Worm (Caenorhabditis elegans) whole organism, late embryonic: Measurements from ENCODE around the gene F44E2.6.

Source experiments
- C38D4.7 ChIP-seq: fragments of 200-800 bp; sonication (Bioruptor generic); optimal IDR thresholded peaks from 2 replicates; lab custom pipeline; 2018; ENCODE audit warnings: mild to moderate bottlenecking, missing genetic modification characterization, moderate library complexity, missing compliant biosample characterization
- F13H6.1 ChIP-seq: sonication (generic microtip); optimal IDR thresholded peaks from 2 replicates; lab custom pipeline; 2016; ENCODE audit warnings: missing genetic modification characterization, missing compliant biosample characterization
- K02D7.2 ChIP-seq: sonication (generic microtip); optimal IDR thresholded peaks from 2 replicates; lab custom pipeline; 2017; ENCODE audit warnings: mild to moderate bottlenecking, missing genetic modification characterization, missing compliant biosample characterization
- T23F11.4 ChIP-seq: fragments of 200-800 bp; sonication (Bioruptor generic); optimal IDR thresholded peaks from 2 replicates; lab custom pipeline; 2018; ENCODE audit warnings: mild to moderate bottlenecking, missing genetic modification characterization, missing compliant biosample characterization
- ceh-14 ChIP-seq: sonication (generic microtip); optimal IDR thresholded peaks from 2 replicates; lab custom pipeline; 2016; ENCODE audit warnings: missing genotype, missing genetic modification characterization, missing compliant biosample characterization
- ceh-19 ChIP-seq: fragments of 200-800 bp; sonication (Bioruptor generic); optimal IDR thresholded peaks from 2 replicates; lab custom pipeline; 2018; ENCODE audit warnings: mild to moderate bottlenecking, missing genetic modification characterization, missing compliant biosample characterization
- ceh-30 ChIP-seq: fragments of 150-350 bp; optimal IDR thresholded peaks from 2 replicates; lab custom pipeline; 2014; ENCODE audit warnings: missing biosample characterization, missing genetic modification characterization
- ceh-31 ChIP-seq: sonication (generic microtip); optimal IDR thresholded peaks from 2 replicates; lab custom pipeline; 2016; ENCODE audit warnings: missing genetic modification characterization, missing compliant biosample characterization
- ceh-34 ChIP-seq: sonication (generic microtip); optimal IDR thresholded peaks from 2 replicates; lab custom pipeline; 2016; ENCODE audit warnings: mild to moderate bottlenecking, missing genetic modification characterization, missing compliant biosample characterization
- ceh-48 ChIP-seq: sonication (generic microtip); optimal IDR thresholded peaks from 2 replicates; lab custom pipeline; 2016; ENCODE audit warnings: missing genetic modification characterization, inconsistent platforms, missing compliant biosample characterization
- dve-1 ChIP-seq: sonication (generic microtip); optimal IDR thresholded peaks from 2 replicates; lab custom pipeline; 2017; ENCODE audit warnings: antibody characterized with exemption, mild to moderate bottlenecking, missing genetic modification characterization, missing compliant biosample characterization
- eyg-1 ChIP-seq: sonication (generic microtip); optimal IDR thresholded peaks from 2 replicates; lab custom pipeline; 2016; ENCODE audit warnings: missing genotype, missing genetic modification characterization, missing compliant biosample characterization
- fax-1 ChIP-seq: sonication (generic microtip); optimal IDR thresholded peaks from 2 replicates; lab custom pipeline; 2016; ENCODE audit warnings: missing genotype, missing genetic modification characterization, missing compliant biosample characterization
- fkh-10 ChIP-seq: fragments of 150-350 bp; optimal IDR thresholded peaks from 2 replicates; lab custom pipeline; 2014; ENCODE audit warnings: missing biosample characterization, missing genetic modification reagents, missing genetic modification characterization
- hlh-13 ChIP-seq: fragments of 200-800 bp; sonication (Bioruptor generic); optimal IDR thresholded peaks from 2 replicates; lab custom pipeline; 2018; ENCODE audit warnings: mild to moderate bottlenecking, missing genetic modification characterization, missing compliant biosample characterization
- hlh-30 ChIP-seq: sonication (generic microtip); optimal IDR thresholded peaks from 2 replicates; lab custom pipeline; 2017; ENCODE audit warnings: antibody characterized with exemption, missing genetic modification characterization, missing compliant biosample characterization; ENCODE audit not compliant: insufficient read depth
- hlh-6 ChIP-seq: sonication (generic microtip); optimal IDR thresholded peaks from 2 replicates; lab custom pipeline; 2016; ENCODE audit warnings: missing genotype, missing genetic modification characterization, missing compliant biosample characterization
- hlh-8 ChIP-seq: sonication (generic microtip); optimal IDR thresholded peaks from 2 replicates; lab custom pipeline; 2016; ENCODE audit warnings: missing genotype, missing genetic modification characterization, missing compliant biosample characterization
- lin-11 ChIP-seq: fragments of 200-800 bp; sonication (Bioruptor generic); optimal IDR thresholded peaks from 2 replicates; lab custom pipeline; 2018; ENCODE audit warnings: mild to moderate bottlenecking, missing genetic modification characterization, missing compliant biosample characterization
- madf-2 ChIP-seq: sonication (generic microtip); optimal IDR thresholded peaks from 2 replicates; lab custom pipeline; 2017; ENCODE audit warnings: missing genetic modification characterization, missing compliant biosample characterization
- nfya-1 ChIP-seq: sonication (generic microtip); optimal IDR thresholded peaks from 2 replicates; lab custom pipeline; 2017; ENCODE audit warnings: missing genetic modification characterization, mild to moderate bottlenecking, missing compliant biosample characterization, antibody characterized with exemption, moderate library complexity
- nhr-11 ChIP-seq: fragments of 150-350 bp; optimal IDR thresholded peaks from 2 replicates; lab custom pipeline; 2014; ENCODE audit warnings: missing biosample characterization, missing genetic modification characterization
- nhr-232 ChIP-seq: sonication (generic microtip); optimal IDR thresholded peaks from 2 replicates; lab custom pipeline; 2016; ENCODE audit warnings: missing genetic modification characterization, missing compliant biosample characterization
- odd-2 ChIP-seq: sonication (generic microtip); optimal IDR thresholded peaks from 2 replicates; lab custom pipeline; 2017; ENCODE audit warnings: antibody characterized with exemption, mild to moderate bottlenecking, missing genetic modification characterization, missing compliant biosample characterization
- pat-9 ChIP-seq: fragments of 200-800 bp; sonication (Bioruptor generic); optimal IDR thresholded peaks from 2 replicates; lab custom pipeline; 2018; ENCODE audit warnings: mild to moderate bottlenecking, missing genetic modification characterization, moderate library complexity, missing compliant biosample characterization
- pax-1 ChIP-seq: fragments of 150-350 bp; optimal IDR thresholded peaks from 2 replicates; lab custom pipeline; 2014; ENCODE audit warnings: missing biosample characterization, missing genetic modification characterization
- pros-1 ChIP-seq: fragments of 150-350 bp; optimal IDR thresholded peaks from 2 replicates; lab custom pipeline; 2014; ENCODE audit warnings: missing biosample characterization, missing genetic modification reagents, missing genetic modification characterization
- ref-2 ChIP-seq: sonication (generic microtip); optimal IDR thresholded peaks from 2 replicates; lab custom pipeline; 2016; ENCODE audit warnings: missing genetic modification characterization, missing compliant biosample characterization
- rnt-1 ChIP-seq: sonication (generic microtip); optimal IDR thresholded peaks from 2 replicates; lab custom pipeline; 2016; ENCODE audit warnings: missing genetic modification characterization, missing compliant biosample characterization
- sox-2 ChIP-seq: fragments of 200-800 bp; sonication (Bioruptor generic); IDR thresholded peaks from 2 replicates; pipeline ENCODE4 v1.3.6; 2022; ENCODE audit warnings: missing genetic modification reagents, missing genetic modification characterization, missing compliant biosample characterization
- tbx-2 ChIP-seq: sonication (generic microtip); optimal IDR thresholded peaks from 2 replicates; lab custom pipeline; 2016; ENCODE audit warnings: missing genetic modification characterization, missing compliant biosample characterization
- tbx-7 ChIP-seq: sonication (generic microtip); optimal IDR thresholded peaks from 2 replicates; lab custom pipeline; 2016; ENCODE audit warnings: missing genotype, missing genetic modification characterization, missing compliant biosample characterization
- unc-42 ChIP-seq: sonication (generic microtip); optimal IDR thresholded peaks from 2 replicates; lab custom pipeline; 2016; ENCODE audit warnings: missing genotype, missing genetic modification characterization, missing compliant biosample characterization
- unc-55 ChIP-seq: sonication (generic microtip); optimal IDR thresholded peaks from 2 replicates; lab custom pipeline; 2017; ENCODE audit warnings: missing biosample characterization, missing genetic modification reagents, missing genetic modification characterization
- unc-86 ChIP-seq: sonication (generic microtip); optimal IDR thresholded peaks from 2 replicates; lab custom pipeline; 2016; ENCODE audit warnings: missing genetic modification characterization, missing compliant biosample characterization
- zip-5 ChIP-seq: sonication (generic microtip); optimal IDR thresholded peaks from 2 replicates; lab custom pipeline; 2016; ENCODE audit warnings: missing genetic modification characterization, missing compliant biosample characterization
- ztf-16 ChIP-seq: sonication (generic microtip); optimal IDR thresholded peaks from 2 replicates; lab custom pipeline; 2017; ENCODE audit warnings: missing genetic modification characterization, missing compliant biosample characterization

The F44E2.6 gene

ce11 chrIII:8845114-8845513, at the start of gene F44E2.6:
TSS of gene F44E2.6 (minus strand) at chrIII:8845214.
- no peak for TF ChIP-seq zip-5
- no peak for TF ChIP-seq ceh-14 (tag; lab: Kevin White, UChicago)
- no peak for TF ChIP-seq hlh-6 (tag; lab: Kevin White, UChicago)
- no peak for TF ChIP-seq C38D4.7 (GFP tag; lab: Kevin White, UChicago)
- no peak for TF ChIP-seq pros-1
- TF ChIP-seq sox-2 (GFP tag; lab: Robert Waterston, UW) = no peak
- no peak for TF ChIP-seq T23F11.4
- no peak for TF ChIP-seq nfya-1 (tag; lab: Kevin White, UChicago)
- no peak for TF ChIP-seq tbx-2 (tag; lab: Kevin White, UChicago)
- TF ChIP-seq ceh-30 (tag; lab: Kevin White, UChicago) = no peak

- TF ChIP-seq tbx-7 (tag; lab: Kevin White, UChicago) = no peak
- TF ChIP-seq fax-1 (tag; lab: Kevin White, UChicago) = no peak
Measured at ce11 chrIII:8894782-8895181, 49.8 kb upstream of the F44E2.6 start, which contains the start of gene asna-1. TSS of gene asna-1 (plus strand) at chrIII:8895082.

ce11 chrIII:8893464-8893863, 48.5 kb upstream of the F44E2.6 start, which contains the start of gene ZK637.4:
TSS of gene ZK637.4 (plus strand) at chrIII:8893764.
- no peak for TF ChIP-seq hlh-13 (GFP tag; lab: Kevin White, UChicago)
- TF ChIP-seq, all 69 proteins: peak for 0

ce11 chrIII:8889931-8890330, 44.9 kb upstream of the F44E2.6 start, which contains the start of gene lnkn-1:
TSS of gene lnkn-1 (plus strand) at chrIII:8890231.
- no peak for TF ChIP-seq hlh-30
- TF ChIP-seq ceh-19 (GFP tag; lab: Kevin White, UChicago) = no peak
- TF ChIP-seq pros-1 = no peak
- TF ChIP-seq tbx-7 (tag; lab: Kevin White, UChicago) = no peak
- TF ChIP-seq unc-86 (tag; lab: Kevin White, UChicago) = no peak
- TF ChIP-seq fkh-10 = no peak
- TF ChIP-seq dve-1 (tag; lab: Kevin White, UChicago) = no peak
- TF ChIP-seq tbx-2 (tag; lab: Kevin White, UChicago) = no peak
- TF ChIP-seq madf-2 (tag; lab: Kevin White, UChicago) = no peak
- TF ChIP-seq pat-9 (tag; lab: Kevin White, UChicago) = no peak
- TF ChIP-seq sox-2 (GFP tag; lab: Robert Waterston, UW) = no peak
- TF ChIP-seq, all 69 proteins: peak for 0

- TF ChIP-seq nhr-11 = no peak
- no peak for TF ChIP-seq ceh-19 (GFP tag; lab: Kevin White, UChicago)
- no peak for TF ChIP-seq odd-2 (tag; lab: Kevin White, UChicago)
- TF ChIP-seq T23F11.4 = no peak
- TF ChIP-seq ceh-48 = no peak
- TF ChIP-seq hlh-30 = peak; percentile 91
- no peak for TF ChIP-seq pax-1 (tag; lab: Kevin White, UChicago)
- TF ChIP-seq rnt-1 = no peak
- TF ChIP-seq unc-55 = peak; percentile 35
- no peak for TF ChIP-seq ref-2 (tag; lab: Kevin White, UChicago)
- TF ChIP-seq ceh-34 (tag; lab: Kevin White, UChicago) = no peak
- TF ChIP-seq nhr-232 (tag; lab: Kevin White, UChicago) = no peak
- no peak for TF ChIP-seq ztf-16
- TF ChIP-seq ceh-31 (tag; lab: Kevin White, UChicago) = peak; percentile 3
- TF ChIP-seq lin-11 (tag; lab: Kevin White, UChicago) = no peak
- TF ChIP-seq eyg-1 (tag; lab: Kevin White, UChicago) = no peak
- TF ChIP-seq F13H6.1 (tag; lab: Kevin White, UChicago) = no peak
- no peak for TF ChIP-seq hlh-8 (tag; lab: Kevin White, UChicago)
- peak; percentile 39 for TF ChIP-seq nfya-1 (tag; lab: Kevin White, UChicago)
- no peak for TF ChIP-seq K02D7.2 (tag; lab: Kevin White, UChicago)
- TF ChIP-seq unc-42 (tag; lab: Kevin White, UChicago) = peak; percentile 60
- no peak for TF ChIP-seq dve-1 (tag; lab: Kevin White, UChicago)
Measured at ce11 chrIII:8888956-8889355, 43.9 kb upstream of the F44E2.6 start, which contains the start of gene ZK637.14. TSS of gene ZK637.14 (minus strand) at chrIII:8889156.
